Fruit fly (Drosophila melanogaster) whole organism, pupa: Measurements from ENCODE around the gene CG17272.
A peak's percentile ranks its signal among the peaks of the same experiment; 100 is the strongest.

Experiments used
- CG12605 ChIP-seq: fragments of 200-800 bp; sonication (Bioruptor generic); IDR thresholded peaks from 2 replicates; pipeline ENCODE4 v1.3.6; 2022; ENCODE audit warnings: missing biosample characterization, missing genetic modification characterization
- CG13204 ChIP-seq: fragments of 200-800 bp; sonication (Bioruptor generic); optimal IDR thresholded peaks from 2 replicates; lab custom pipeline; 2018; ENCODE audit warnings: missing biosample characterization, mild to moderate bottlenecking, missing genetic modification characterization, moderate library complexity
- CG15710 ChIP-seq: fragments of 200-800 bp; sonication (Bioruptor generic); optimal IDR thresholded peaks from 2 replicates; lab custom pipeline; 2018; ENCODE audit warnings: missing biosample characterization, mild to moderate bottlenecking, missing genetic modification characterization, moderate library complexity
- CG17806 ChIP-seq: fragments of 200-800 bp; sonication (Bioruptor generic); optimal IDR thresholded peaks from 2 replicates; lab custom pipeline; 2018; ENCODE audit warnings: missing biosample characterization, mild to moderate bottlenecking, missing genetic modification characterization, moderate library complexity
- CG34367 ChIP-seq: fragments of 200-800 bp; sonication (Bioruptor generic); optimal IDR thresholded peaks from 2 replicates; lab custom pipeline; 2018; ENCODE audit warnings: missing biosample characterization, mild to moderate bottlenecking, missing genetic modification characterization
- CG8159 ChIP-seq: fragments of 200-800 bp; sonication (Bioruptor generic); optimal IDR thresholded peaks from 3 replicates; lab custom pipeline; 2018; ENCODE audit warnings: missing biosample characterization, mild to moderate bottlenecking, missing genetic modification characterization, moderate library complexity
- CG9948 ChIP-seq: fragments of 200-800 bp; sonication (Bioruptor generic); optimal IDR thresholded peaks from 2 replicates; lab custom pipeline; 2018; ENCODE audit warnings: missing biosample characterization, mild to moderate bottlenecking, missing genetic modification characterization, moderate library complexity
- EcR ChIP-seq: fragments of 200-800 bp; sonication (Bioruptor generic); optimal IDR thresholded peaks from 3 replicates; lab custom pipeline; 2019; ENCODE audit warnings: missing biosample characterization, missing genetic modification characterization, mild to moderate bottlenecking, moderate library complexity, missing genetic modification reagents
- Ets98B ChIP-seq: fragments of 200-800 bp; sonication (Bioruptor generic); IDR thresholded peaks from 2 replicates; pipeline ENCODE4 v1.3.6; 2022; ENCODE audit warnings: missing biosample characterization, missing genetic modification characterization
- Pif1A ChIP-seq: fragments of 200-800 bp; sonication (Bioruptor generic); optimal IDR thresholded peaks from 3 replicates; lab custom pipeline; 2016; ENCODE audit warnings: missing biosample characterization, missing genetic modification characterization
- Pif1B ChIP-seq: fragments of 200-800 bp; sonication (Bioruptor generic); optimal IDR thresholded peaks from 3 replicates; lab custom pipeline; 2016; ENCODE audit warnings: missing biosample characterization, missing genetic modification characterization
- rn ChIP-seq: fragments of 200-800 bp; sonication (Bioruptor generic); IDR thresholded peaks from 2 replicates; pipeline ENCODE4 v1.3.6; 2022; ENCODE audit warnings: missing biosample characterization, missing genetic modification characterization

dm6 chr3R:20823704-20824454, at the start of gene CG17272:
- no peak for TF ChIP-seq CG17806 (tag; lab: Kevin White, UChicago)
- TF ChIP-seq Pif1A (GFP tag; lab: Kevin White, UChicago), result no peak
- TF ChIP-seq EcR (GFP tag; lab: Kevin White, UChicago), result no peak
- TF ChIP-seq Ets98B (GFP tag; lab: Robert Waterston, UW), result no peak
- no peak for TF ChIP-seq rn (GFP tag; lab: Robert Waterston, UW)
- TF ChIP-seq CG13204 (GFP tag; lab: Kevin White, UChicago), result no peak
- TF ChIP-seq CG8159, result no peak
- TF ChIP-seq CG34367 (tag; lab: Kevin White, UChicago), result no peak
- TF ChIP-seq Pif1B (GFP tag; lab: Kevin White, UChicago), result no peak
- TF ChIP-seq CG9948 (tag; lab: Kevin White, UChicago), result no peak
- no peak for TF ChIP-seq CG15710 (tag; lab: Kevin White, UChicago)
- TF ChIP-seq CG12605 (GFP tag; lab: Robert Waterston, UW), result peak; percentile 65; the same call in 1 of the 2 replicates
